Fruit fly (Drosophila melanogaster): ENCODE data around the gene CG14104.

DNA sequence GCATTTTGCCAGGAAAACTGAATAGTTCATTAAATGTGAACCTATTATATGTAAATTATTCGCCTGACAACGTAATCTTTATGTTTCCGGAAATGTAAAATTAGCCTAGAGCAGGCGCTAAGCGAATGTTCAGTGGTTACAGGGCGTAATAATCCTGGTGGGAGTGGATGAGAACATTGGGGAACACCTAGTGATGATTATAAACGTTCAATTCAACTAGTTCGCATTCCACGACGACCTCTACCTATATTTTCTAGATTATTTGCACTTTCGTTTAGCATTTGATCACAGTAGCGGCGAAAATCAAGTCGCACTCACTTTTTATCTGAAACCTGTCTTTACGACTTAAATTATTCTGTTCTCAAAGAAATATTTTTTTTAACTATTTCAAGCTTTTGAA, 522 bp upstream of the CG14104 start:
- TF ChIP-seq psq (optimal IDR thresholded peaks at IDR 0.05) (no peak), CG8478 (optimal IDR thresholded peaks at IDR 0.05) (no peak), usp (GFP tag; optimal IDR thresholded peaks at IDR 0.05) (no peak), pan (optimal IDR thresholded peaks at IDR 0.05) (no peak)
